Worm (Caenorhabditis elegans): ENCODE data around the gene gadr-3.

- TF ChIP-seq skn-1 (tag; optimal IDR thresholded peaks at IDR 0.05) = no peak
- no peak for TF ChIP-seq lin-13 (GFP tag; optimal IDR thresholded peaks at IDR 0.05)
- TF ChIP-seq ceh-16 (tag; optimal IDR thresholded peaks at IDR 0.05) = no peak
- TF ChIP-seq ztf-4 (tag; optimal IDR thresholded peaks at IDR 0.05) = no peak
- no peak for TF ChIP-seq nhr-6 (tag; optimal IDR thresholded peaks at IDR 0.05)
- TF ChIP-seq nhr-237 (tag; optimal IDR thresholded peaks at IDR 0.05) = no peak
- TF ChIP-seq mab-5 (tag; optimal IDR thresholded peaks at IDR 0.05) = no peak
These were observed 29.1 kb downstream of the gadr-3 start, which contains the start of gene srg-9 for ce11 chrIII:6256675-6257074.

Measured in whole organism, L2 larva.